Worm (Caenorhabditis elegans) whole organism, late embryonic: ENCODE data around the gene F56A11.4.

Experiments used
- dve-1 ChIP-seq: sonication (generic microtip); optimal IDR thresholded peaks from 2 replicates; lab custom pipeline; 2017; ENCODE audit warnings: antibody characterized with exemption, mild to moderate bottlenecking, missing genetic modification characterization, missing compliant biosample characterization
- elt-2 ChIP-seq: sonication (generic microtip); optimal IDR thresholded peaks from 2 replicates; lab custom pipeline; 2016; ENCODE audit warnings: missing genetic modification reagents, missing genetic modification characterization, missing compliant biosample characterization
- pqm-1 ChIP-seq: sonication (generic microtip); optimal IDR thresholded peaks from 2 replicates; lab custom pipeline; 2016; ENCODE audit warnings: missing genetic modification characterization, missing compliant biosample characterization

- TF ChIP-seq pqm-1 (tag; lab: Kevin White, UChicago), result no peak
- TF ChIP-seq elt-2 (tag; lab: Kevin White, UChicago), result no peak
- TF ChIP-seq dve-1 (tag; lab: Kevin White, UChicago), result no peak
These were observed 53.5 kb downstream of the F56A11.4 start, which contains the start of gene srt-59 for ce11 chrIV:601595-601994.
